Fruit fly (Drosophila melanogaster) whole organism, embryonic: ENCODE results near the gene Ing5.
A peak's percentile ranks its signal among the peaks of the same experiment; 100 is the strongest.

Experiments used
- Abd-B ChIP-seq: fragments of 200-800 bp; sonication (Bioruptor generic); optimal IDR thresholded peaks from 2 replicates; lab custom pipeline; 2018; ENCODE audit warnings: missing biosample characterization, mild to moderate bottlenecking, missing genetic modification characterization, moderate library complexity
- CG10267 ChIP-seq: fragments of 200-800 bp; sonication (Bioruptor generic); optimal IDR thresholded peaks from 2 replicates; lab custom pipeline; 2018; ENCODE audit warnings: missing biosample characterization, mild to moderate bottlenecking, missing genetic modification characterization, moderate library complexity
- CG10654 ChIP-seq: fragments of 200-800 bp; sonication (Bioruptor generic); optimal IDR thresholded peaks from 2 replicates; lab custom pipeline; 2016; ENCODE audit warnings: missing biosample characterization, missing genetic modification characterization
- CG12104 ChIP-seq: fragments of 200-800 bp; sonication (Bioruptor generic); optimal IDR thresholded peaks from 3 replicates; lab custom pipeline; 2016; ENCODE audit warnings: missing biosample characterization, missing genetic modification characterization
- CG1233 ChIP-seq: fragments of 200-800 bp; sonication (Bioruptor generic); optimal IDR thresholded peaks from 4 replicates; lab custom pipeline; 2018; ENCODE audit warnings: missing biosample characterization, mild to moderate bottlenecking, missing genetic modification characterization
- CG12659 ChIP-seq: fragments of 200-800 bp; sonication (Bioruptor generic); optimal IDR thresholded peaks from 3 replicates; lab custom pipeline; 2017; ENCODE audit warnings: mild to moderate bottlenecking, missing biosample characterization, missing genetic modification reagents, missing genetic modification characterization
- CG13424 ChIP-seq: fragments of 200-800 bp; sonication (Bioruptor generic); optimal IDR thresholded peaks from 2 replicates; lab custom pipeline; 2019; ENCODE audit warnings: missing biosample characterization, mild to moderate bottlenecking, missing genetic modification characterization, moderate library complexity
- CG14441 ChIP-seq: fragments of 200-800 bp; sonication (Bioruptor generic); IDR thresholded peaks from 2 replicates; pipeline ENCODE4 v1.3.6; 2022; ENCODE audit warnings: missing biosample characterization, missing genetic modification characterization
- CG14667 ChIP-seq: fragments of 200-800 bp; sonication (Bioruptor generic); IDR thresholded peaks from 2 replicates; pipeline ENCODE4 v1.3.6; 2022; ENCODE audit warnings: missing biosample characterization, missing genetic modification characterization
- CG14710 ChIP-seq: fragments of 200-800 bp; sonication (Bioruptor generic); optimal IDR thresholded peaks from 3 replicates; lab custom pipeline; 2019; ENCODE audit warnings: missing biosample characterization, mild to moderate bottlenecking, missing genetic modification characterization, moderate library complexity
- CG1529 ChIP-seq: fragments of 200-800 bp; sonication (Bioruptor generic); optimal IDR thresholded peaks from 3 replicates; lab custom pipeline; 2018; ENCODE audit warnings: missing biosample characterization, missing genetic modification characterization
- CG15696 ChIP-seq: fragments of 200-800 bp; sonication (Bioruptor generic); optimal IDR thresholded peaks from 2 replicates; lab custom pipeline; 2019; ENCODE audit warnings: missing biosample characterization, mild to moderate bottlenecking, missing genetic modification characterization, moderate library complexity
- CG18764 ChIP-seq: fragments of 200-800 bp; sonication (Bioruptor generic); optimal IDR thresholded peaks from 3 replicates; lab custom pipeline; 2016; ENCODE audit warnings: missing biosample characterization, missing genetic modification characterization
- CG30020 ChIP-seq: fragments of 200-800 bp; optimal IDR thresholded peaks from 2 replicates; lab custom pipeline; 2019; ENCODE audit warnings: missing biosample characterization, mild to moderate bottlenecking, missing genetic modification characterization, moderate library complexity
- CG34422 ChIP-seq: fragments of 200-800 bp; sonication (Bioruptor generic); IDR thresholded peaks from 3 replicates; pipeline ENCODE4 v1.3.6; 2022; ENCODE audit warnings: missing biosample characterization, missing genetic modification characterization
- CG4820 ChIP-seq: fragments of 200-800 bp; sonication (Bioruptor generic); optimal IDR thresholded peaks from 3 replicates; lab custom pipeline; 2016; ENCODE audit warnings: missing biosample characterization, missing genetic modification characterization
- CG6254 ChIP-seq: fragments of 200-800 bp; sonication (Bioruptor generic); optimal IDR thresholded peaks from 3 replicates; lab custom pipeline; 2017; ENCODE audit warnings: mild to moderate bottlenecking, missing biosample characterization, missing genetic modification reagents, missing genetic modification characterization
- CG6689 ChIP-seq: fragments of 200-800 bp; sonication (Bioruptor generic); IDR thresholded peaks from 2 replicates; pipeline ENCODE4 v1.3.6; 2022; ENCODE audit warnings: missing biosample characterization, missing genetic modification characterization
- CG9215 ChIP-seq: fragments of 200-800 bp; sonication (Bioruptor generic); IDR thresholded peaks from 2 replicates; pipeline ENCODE4 v1.3.6; 2022; ENCODE audit warnings: missing biosample characterization, missing genetic modification characterization
- CG9797 ChIP-seq: fragments of 200-800 bp; sonication (Bioruptor generic); optimal IDR thresholded peaks from 3 replicates; lab custom pipeline; 2018; ENCODE audit warnings: missing biosample characterization, mild to moderate bottlenecking, missing genetic modification characterization
- H2.0 ChIP-seq: fragments of 200-800 bp; sonication (Bioruptor generic); IDR thresholded peaks from 2 replicates; pipeline ENCODE4 v1.3.6; 2022; ENCODE audit warnings: missing biosample characterization, missing genetic modification characterization
- HHEX ChIP-seq: fragments of 200-800 bp; sonication (Bioruptor generic); optimal IDR thresholded peaks from 3 replicates; lab custom pipeline; 2017; ENCODE audit warnings: missing biosample characterization, mild to moderate bottlenecking, missing genetic modification characterization, missing genetic modification reagents
- HLH3B ChIP-seq: fragments of 200-800 bp; sonication (Bioruptor generic); IDR thresholded peaks from 2 replicates; pipeline ENCODE4 v1.3.6; 2022; ENCODE audit warnings: missing biosample characterization, missing genetic modification characterization
- Jarid2 ChIP-seq: fragments of 200-800 bp; sonication (Bioruptor generic); optimal IDR thresholded peaks from 3 replicates; lab custom pipeline; 2017; ENCODE audit warnings: mild to moderate bottlenecking, missing biosample characterization, missing genetic modification reagents, missing genetic modification characterization
- Mrtf ChIP-seq: fragments of 200-800 bp; sonication (Bioruptor generic); IDR thresholded peaks from 3 replicates; pipeline ENCODE4 v1.3.6; 2022; ENCODE audit warnings: missing biosample characterization, missing genetic modification characterization
- Nf-YB ChIP-seq: fragments of 200-800 bp; sonication (Bioruptor generic); optimal IDR thresholded peaks from 3 replicates; lab custom pipeline; 2019; ENCODE audit warnings: missing biosample characterization, mild to moderate bottlenecking, missing genetic modification characterization, moderate library complexity
- Ravus ChIP-seq: fragments of 200-800 bp; sonication (Bioruptor generic); IDR thresholded peaks from 2 replicates; pipeline ENCODE4 v1.3.6; 2022; ENCODE audit warnings: missing biosample characterization, missing genetic modification characterization
- Usf ChIP-seq: fragments of 200-800 bp; sonication (Bioruptor generic); optimal IDR thresholded peaks from 2 replicates; lab custom pipeline; 2017; ENCODE audit warnings: missing genotype, missing biosample characterization, missing genetic modification characterization
- YL-1 ChIP-seq: fragments of 200-800 bp; sonication (Bioruptor generic); optimal IDR thresholded peaks from 3 replicates; lab custom pipeline; 2017; ENCODE audit warnings: missing biosample characterization, mild to moderate bottlenecking, missing genetic modification characterization
- bab2 ChIP-seq: fragments of 200-800 bp; sonication (Bioruptor generic); optimal IDR thresholded peaks from 2 replicates; lab custom pipeline; 2016; ENCODE audit warnings: missing biosample characterization, missing genetic modification characterization
- bbx ChIP-seq: fragments of 200-800 bp; sonication (Bioruptor generic); IDR thresholded peaks from 2 replicates; pipeline ENCODE4 v1.3.6; 2022; ENCODE audit warnings: missing biosample characterization, missing genetic modification characterization; ENCODE audit not compliant: partially characterized antibody
- br ChIP-seq: fragments of >200 bp; optimal IDR thresholded peaks from 2 replicates; lab custom pipeline; 2017
- bsh ChIP-seq, 2 experiments: fragments of 200-800 bp; sonication (Bioruptor generic); optimal IDR thresholded peaks; 2 replicates each; lab custom pipeline; 2017 to 2018; ENCODE audit warnings: mild to moderate bottlenecking in 2 of 2, missing biosample characterization in 2 of 2, missing genetic modification characterization in 2 of 2, moderate library complexity in 1 of 2
- btn ChIP-seq: fragments of 200-800 bp; sonication (Bioruptor generic); optimal IDR thresholded peaks from 2 replicates; lab custom pipeline; 2016; ENCODE audit warnings: missing biosample characterization, missing genetic modification characterization
- cad ChIP-seq: fragments of >200 bp; optimal IDR thresholded peaks from 2 replicates; lab custom pipeline; 2017; ENCODE audit warnings: missing biosample characterization, missing genetic modification characterization
- dmrt11E ChIP-seq: fragments of 200-800 bp; sonication (Bioruptor generic); optimal IDR thresholded peaks from 3 replicates; lab custom pipeline; 2018; ENCODE audit warnings: missing biosample characterization, mild to moderate bottlenecking, missing genetic modification characterization, moderate library complexity
- esg ChIP-seq: fragments of 200-800 bp; sonication (Bioruptor generic); conservative IDR thresholded peaks from 2 replicates; pipeline ENCODE4 v1.3.6; 2022; ENCODE audit warnings: missing biosample characterization, missing genetic modification characterization
- eve ChIP-seq, 2 experiments: fragments of >200 bp; optimal IDR thresholded peaks; 2 replicates each; lab custom pipeline; 2017; ENCODE audit warnings: missing biosample characterization in 2 of 2, missing genetic modification characterization in 2 of 2
- fru ChIP-seq: fragments of >200 bp; optimal IDR thresholded peaks from 2 replicates; lab custom pipeline; 2017
- grau ChIP-seq: fragments of 200-800 bp; optimal IDR thresholded peaks from 3 replicates; lab custom pipeline; 2019; ENCODE audit warnings: missing biosample characterization, mild to moderate bottlenecking, missing genetic modification characterization, moderate library complexity
- klu ChIP-seq: fragments of 200-800 bp; sonication (Bioruptor generic); IDR thresholded peaks from 2 replicates; pipeline ENCODE4 v1.3.6; 2022; ENCODE audit warnings: missing biosample characterization, missing genetic modification characterization
- nerfin-1 ChIP-seq: fragments of 200-800 bp; sonication (Bioruptor generic); optimal IDR thresholded peaks from 3 replicates; lab custom pipeline; 2019; ENCODE audit warnings: missing biosample characterization, mild to moderate bottlenecking, missing genetic modification characterization, moderate library complexity
- org-1 ChIP-seq: fragments of 200-800 bp; sonication (Bioruptor generic); optimal IDR thresholded peaks from 2 replicates; lab custom pipeline; 2017; ENCODE audit warnings: missing biosample characterization, missing genetic modification characterization
- sim ChIP-seq: fragments of 200-800 bp; sonication (Bioruptor generic); IDR thresholded peaks from 2 replicates; pipeline ENCODE4 v1.3.6; 2022; ENCODE audit warnings: missing biosample characterization, missing genetic modification characterization
- sug ChIP-seq: fragments of 200-800 bp; optimal IDR thresholded peaks from 2 replicates; lab custom pipeline; 2019; ENCODE audit warnings: missing biosample characterization, mild to moderate bottlenecking, missing genetic modification characterization, moderate library complexity
- tgo ChIP-seq: fragments of 200-800 bp; sonication (Bioruptor generic); IDR thresholded peaks from 3 replicates; pipeline ENCODE4 v1.3.6; 2022; ENCODE audit warnings: missing biosample characterization, missing genetic modification characterization
- tll ChIP-seq, 2 experiments: fragments of 200-800 bp in 1 of 2; fragments of >200 bp in 1 of 2; sonication (Bioruptor generic) in 1 of 2; optimal IDR thresholded peaks; 2 replicates each; lab custom pipeline; 2017 to 2019; ENCODE audit warnings: missing biosample characterization in 2 of 2, missing genetic modification characterization in 2 of 2, mild to moderate bottlenecking in 1 of 2, moderate library complexity in 1 of 2
- ttk ChIP-seq: fragments of 200-800 bp; sonication (Bioruptor generic); IDR thresholded peaks from 2 replicates; pipeline ENCODE4 v2.1.2; 2022; ENCODE audit warnings: missing biosample characterization, missing genetic modification characterization
- unc-4 ChIP-seq: fragments of 200-800 bp; sonication (Bioruptor generic); IDR thresholded peaks from 2 replicates; pipeline ENCODE4 v1.3.6; 2022; ENCODE audit warnings: missing biosample characterization, missing genetic modification characterization; ENCODE audit not compliant: partially characterized antibody
- zen ChIP-seq: fragments of 200-800 bp; sonication (Bioruptor generic); optimal IDR thresholded peaks from 3 replicates; lab custom pipeline; 2018; ENCODE audit warnings: missing biosample characterization, mild to moderate bottlenecking, missing genetic modification characterization, moderate library complexity

Gene Ing5

dm6 chr2L:13366109-13366747 lies 20.9 kb downstream of the Ing5 start, which contains the start of the genes Nnp-1 and Grx3 (continued):
- TF ChIP-seq CG13424 (tag; lab: Kevin White, UChicago): peak; percentile 80
- TF ChIP-seq CG9215 (GFP tag; lab: Robert Waterston, UW): peak; percentile 57
- TF ChIP-seq CG9797 (GFP tag; lab: Kevin White, UChicago): peak; percentile 41
- peak; percentile 64 for TF ChIP-seq tgo (GFP tag; lab: Robert Waterston, UW)
- peak; percentile 79 for TF ChIP-seq CG12659 (GFP tag; lab: Kevin White, UChicago)
- no peak for TF ChIP-seq HHEX (GFP tag; lab: Kevin White, UChicago)
- TF ChIP-seq CG6689 (GFP tag; lab: Robert Waterston, UW): peak; percentile 49
- TF ChIP-seq bsh (GFP tag; optimal IDR thresholded peaks at IDR 0.05; lab: Kevin White, UChicago): peak in 1 of 2 experiments; percentile 51
- TF ChIP-seq CG1233 (GFP tag; lab: Kevin White, UChicago): no peak
- TF ChIP-seq br (lab: Kevin White, UChicago): no peak
- no peak for TF ChIP-seq cad (GFP tag; lab: Kevin White, UChicago)
- peak; percentile 34; the same call in 1 of the 2 replicates for TF ChIP-seq ttk (GFP tag; lab: Robert Waterston, UW)
- TF ChIP-seq Jarid2 (GFP tag; lab: Kevin White, UChicago): no peak
- TF ChIP-seq org-1 (GFP tag; lab: Kevin White, UChicago): no peak
- no peak for TF ChIP-seq fru
- peak; percentile 13; the same call in 1 of the 2 replicates for TF ChIP-seq CG14441 (GFP tag; lab: Robert Waterston, UW)
- peak; percentile 30 for TF ChIP-seq CG10654
- TF ChIP-seq Mrtf (GFP tag; lab: Robert Waterston, UW): no peak
- peak; percentile 82 for TF ChIP-seq sug (tag; lab: Kevin White, UChicago)
- TF ChIP-seq klu (GFP tag; lab: Robert Waterston, UW): peak; percentile 14; the same call in 1 of the 2 replicates
- peak; percentile 76 for TF ChIP-seq Abd-B (GFP tag; lab: Kevin White, UChicago)
- TF ChIP-seq CG12104 (GFP tag; lab: Kevin White, UChicago): peak; percentile 60
- TF ChIP-seq HLH3B (GFP tag; lab: Robert Waterston, UW): no peak
- TF ChIP-seq esg (GFP tag; lab: Robert Waterston, UW): 0 out of 2 replicates have a peak, but pooled peaks have one; percentile 29
- TF ChIP-seq CG15696: peak; percentile 65
- no peak for TF ChIP-seq Nf-YB (GFP tag; lab: Kevin White, UChicago)
- peak; percentile 72 for TF ChIP-seq CG10267 (tag; lab: Kevin White, UChicago)
- TF ChIP-seq sim (GFP tag; lab: Robert Waterston, UW): no peak
- TF ChIP-seq CG14667: no peak
- peak; percentile 43 for TF ChIP-seq CG18764
- TF ChIP-seq CG34422 (GFP tag; lab: Robert Waterston, UW): peak; percentile 65
- TF ChIP-seq bab2: no peak
- peak; percentile 45 for TF ChIP-seq CG4820
- no peak for TF ChIP-seq bbx
- TF ChIP-seq CG30020 (tag; lab: Kevin White, UChicago): peak; percentile 65
- peak in 1 of 2 experiments; percentile 57 for TF ChIP-seq tll (GFP tag; optimal IDR thresholded peaks at IDR 0.05; lab: Kevin White, UChicago)
- no peak for TF ChIP-seq CG1529
- TF ChIP-seq H2.0 (GFP tag; lab: Robert Waterston, UW): 0 out of 2 replicates have a peak, but pooled peaks have one; percentile 16
- peak; percentile 28 for TF ChIP-seq zen
- TF ChIP-seq btn (GFP tag; lab: Kevin White, UChicago): no peak
- TF ChIP-seq CG6254 (GFP tag; lab: Kevin White, UChicago): peak; percentile 5
- peak; percentile 75 for TF ChIP-seq grau (tag; lab: Kevin White, UChicago)
- no peak for TF ChIP-seq unc-4 (GFP tag; lab: Robert Waterston, UW)
- peak; percentile 61 for TF ChIP-seq dmrt11E (tag; lab: Kevin White, UChicago)
- no peak for TF ChIP-seq nerfin-1 (tag; lab: Kevin White, UChicago)
- peak; percentile 82 for TF ChIP-seq CG14710
- no peak for TF ChIP-seq Usf (GFP tag; lab: Kevin White, UChicago)
- TF ChIP-seq YL-1 (GFP tag; lab: Kevin White, UChicago): peak; percentile 78
- TF ChIP-seq eve (GFP tag; optimal IDR thresholded peaks at IDR 0.05; lab: Kevin White, UChicago): no peak
- TF ChIP-seq Ravus (GFP tag; lab: Robert Waterston, UW): no peak
